Worm (Caenorhabditis elegans): ENCODE results near the gene F27E5.9.
A peak's percentile ranks its signal among the peaks of the same experiment; 100 is the strongest.

Gene F27E5.9

ce11 chrII:10174338-10174737 lies 39.6 kb downstream of the F27E5.9 start, which contains the start of gene F33H1.4:
TSS of gene F33H1.4 (plus strand) at chrII:10174648.
- TF ChIP-seq ahr-1 (tag; optimal IDR thresholded peaks at IDR 0.05): no peak
- TF ChIP-seq ceh-31 (tag; optimal IDR thresholded peaks at IDR 0.05): peak; percentile 19
- TF ChIP-seq dve-1 (tag; optimal IDR thresholded peaks at IDR 0.05): no peak
- TF ChIP-seq ceh-2 (tag; optimal IDR thresholded peaks at IDR 0.05): no peak
- TF ChIP-seq zip-5 (tag; optimal IDR thresholded peaks at IDR 0.05): no peak
- no peak for TF ChIP-seq pha-2 (tag; optimal IDR thresholded peaks at IDR 0.05)
- no peak for TF ChIP-seq ceh-18 (tag; optimal IDR thresholded peaks at IDR 0.05)
- TF ChIP-seq sdc-2 (tag; optimal IDR thresholded peaks at IDR 0.05): no peak
- no peak for TF ChIP-seq ceh-14 (tag; optimal IDR thresholded peaks at IDR 0.05)
- peak; percentile 57 for TF ChIP-seq ceh-48 (tag; optimal IDR thresholded peaks at IDR 0.05)
- TF ChIP-seq pat-9 (tag; optimal IDR thresholded peaks at IDR 0.05): no peak
- TF ChIP-seq unc-55 (GFP tag; optimal IDR thresholded peaks at IDR 0.05): peak; percentile 60
- no peak for TF ChIP-seq elt-4 (tag; optimal IDR thresholded peaks at IDR 0.05)
- TF ChIP-seq ceh-34 (tag; optimal IDR thresholded peaks at IDR 0.05): no peak
- TF ChIP-seq pag-3 (tag; optimal IDR thresholded peaks at IDR 0.05; ENCODE audit: borderline replicate concordance): no peak
- no peak for TF ChIP-seq hlh-13 (GFP tag; optimal IDR thresholded peaks at IDR 0.05)
- no peak for TF ChIP-seq pha-4 (tag; optimal IDR thresholded peaks at IDR 0.05)
- TF ChIP-seq ama-1 (optimal IDR thresholded peaks at IDR 0.05): peak; percentile 22

- TF ChIP-seq tbx-7 (tag; optimal IDR thresholded peaks at IDR 0.05) (no peak), nhr-11 (tag; optimal IDR thresholded peaks at IDR 0.05) (no peak), mec-3 (tag; optimal IDR thresholded peaks at IDR 0.05; ENCODE audit: borderline replicate concordance) (no peak), ceh-31 (tag; optimal IDR thresholded peaks at IDR 0.05) (no peak), ceh-30 (tag; optimal IDR thresholded peaks at IDR 0.05) (no peak), madf-2 (tag; optimal IDR thresholded peaks at IDR 0.05) (no peak), ceh-18 (tag; optimal IDR thresholded peaks at IDR 0.05) (no peak), rnt-1 (tag; optimal IDR thresholded peaks at IDR 0.05) (no peak), sdc-2 (tag; optimal IDR thresholded peaks at IDR 0.05) (no peak), zip-5 (tag; optimal IDR thresholded peaks at IDR 0.05) (no peak)
Measured at ce11 chrII:10182634-10183033, 47.9 kb downstream of the F27E5.9 start, which contains the start of gene srd-1. TSS of gene srd-1 (minus strand) at chrII:10182734.
